Worm (Caenorhabditis elegans): ENCODE measurements around the gene irg-6.

DNA sequence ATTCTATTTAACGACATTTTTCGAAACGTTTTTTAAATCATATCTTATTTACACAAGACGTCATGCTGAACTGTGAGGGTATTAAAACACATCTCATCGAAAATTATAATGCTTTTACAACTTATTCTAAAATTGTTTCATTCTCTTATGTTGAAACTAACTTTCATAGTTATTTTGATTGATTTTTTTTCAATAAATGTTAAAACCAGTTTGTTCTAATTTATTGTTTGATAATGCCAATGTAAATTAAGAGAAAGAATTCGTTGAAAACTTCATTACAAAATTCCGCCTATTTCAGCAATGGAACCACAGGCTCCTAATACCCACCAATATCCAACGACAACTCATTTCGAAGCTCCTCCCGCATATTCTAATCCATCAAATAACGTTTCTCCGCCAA, 19.8 kb downstream of the irg-6 start, which contains the start of gene K08D8.11:
- no peak for TF ChIP-seq T07F8.4 (tag; optimal IDR thresholded peaks at IDR 0.05)
- no peak for TF ChIP-seq F57A8.1 (GFP tag; optimal IDR thresholded peaks at IDR 0.05)
- TF ChIP-seq unc-130 (GFP tag; optimal IDR thresholded peaks at IDR 0.05): no peak
- no peak for TF ChIP-seq ets-4 (GFP tag; optimal IDR thresholded peaks at IDR 0.05)

Measured in whole organism, young adult.